Fruit fly (Drosophila melanogaster) whole organism: ENCODE results near the gene Nprl2.

Experiments used
- CG8478 ChIP-seq: fragments of >200 bp; optimal IDR thresholded peaks from 2 replicates; lab custom pipeline; 2018; ENCODE audit warnings: inconsistent platforms
- Dll ChIP-seq: fragments of >200 bp; optimal IDR thresholded peaks from 2 replicates; lab custom pipeline; 2017
- psq ChIP-seq: fragments of >200 bp; optimal IDR thresholded peaks from 2 replicates; lab custom pipeline; 2017
- usp ChIP-seq: fragments of >200 bp; optimal IDR thresholded peaks from 2 replicates; lab custom pipeline; 2017; ENCODE audit warnings: missing biosample characterization, missing genetic modification characterization, mixed read lengths

- TF ChIP-seq Dll (lab: Kevin White, UChicago) (no peak), psq (lab: Kevin White, UChicago) (no peak), CG8478 (no peak), usp (GFP tag; lab: Kevin White, UChicago) (no peak)
These were observed 6.4 kb upstream of the Nprl2 start for dm6 chrX:16890599-16890998.
